Fruit fly (Drosophila melanogaster): ENCODE data around the gene Arglu1.
A peak's percentile ranks its signal among the peaks of the same experiment; 100 is the strongest.

Arglu1 gene

dm6 chr2L:9893183-9893582 lies 44.8 kb downstream of the Arglu1 start, which contains the start of gene mtDNA-helicase (continued):
- TF ChIP-seq CG2889 (GFP tag; IDR thresholded peaks at IDR 0.05) = no peak
- peak; percentile 65 for TF ChIP-seq CG13287 (GFP tag; IDR thresholded peaks at IDR 0.05; ENCODE audit: partially characterized antibody)
- peak; percentile 51; the same call in 1 of the 3 replicates for TF ChIP-seq Doc3 (GFP tag; IDR thresholded peaks at IDR 0.05; ENCODE audit: partially characterized antibody)
- no peak for TF ChIP-seq CG12942 (GFP tag; optimal IDR thresholded peaks at IDR 0.05)
- TF ChIP-seq CG11247 (GFP tag; IDR thresholded peaks at IDR 0.05) = no peak
- peak; percentile 23 for TF ChIP-seq CG9437 (GFP tag; optimal IDR thresholded peaks at IDR 0.05)
- TF ChIP-seq klu (GFP tag; IDR thresholded peaks at IDR 0.05) = peak; percentile 38; the same call in 1 of the 2 replicates
- TF ChIP-seq Atf-2 (GFP tag; optimal IDR thresholded peaks at IDR 0.05) = no peak
- TF ChIP-seq CG34422 (GFP tag; IDR thresholded peaks at IDR 0.05) = peak; percentile 49; the same call in 2 of the 3 replicates
- TF ChIP-seq CG6791 (GFP tag; IDR thresholded peaks at IDR 0.05; ENCODE audit: partially characterized antibody) = peak; percentile 62; the same call in 1 of the 3 replicates
- TF ChIP-seq CG11560 (tag; IDR thresholded peaks at IDR 0.05) = no peak
- TF ChIP-seq trem (tag; optimal IDR thresholded peaks at IDR 0.05) = peak; percentile 1
- TF ChIP-seq Sin3A (optimal IDR thresholded peaks at IDR 0.05) = peak; percentile 12
- peak; percentile 91 for TF ChIP-seq E2f2 (GFP tag; IDR thresholded peaks at IDR 0.05)
- peak; percentile 72 for TF ChIP-seq Sry-δ (GFP tag; optimal IDR thresholded peaks at IDR 0.05)
- no peak for TF ChIP-seq ro (GFP tag; IDR thresholded peaks at IDR 0.05)
- peak; percentile 52 for TF ChIP-seq MESR4 (GFP tag; optimal IDR thresholded peaks at IDR 0.05)
- TF ChIP-seq nerfin-2 (GFP tag; IDR thresholded peaks at IDR 0.05; ENCODE audit: partially characterized antibody) = 0 out of 2 replicates have a peak, but pooled peaks have one; percentile 41
- peak; percentile 48 for TF ChIP-seq phol (tag; optimal IDR thresholded peaks at IDR 0.05)
- peak; percentile 86 for TF ChIP-seq Dp (GFP tag; optimal IDR thresholded peaks at IDR 0.05)
- peak; percentile 75 for TF ChIP-seq MBD-R2 (GFP tag; IDR thresholded peaks at IDR 0.05)
- no peak for TF ChIP-seq lilli (GFP tag; optimal IDR thresholded peaks at IDR 0.05)
- peak; percentile 0 for TF ChIP-seq CG2120 (GFP tag; optimal IDR thresholded peaks at IDR 0.05)
- TF ChIP-seq vnd (GFP tag; IDR thresholded peaks at IDR 0.05; ENCODE audit: partially characterized antibody) = 0 out of 3 replicates have a peak, but pooled peaks have one; percentile 41
- TF ChIP-seq dm (GFP tag; optimal IDR thresholded peaks at IDR 0.05) = peak; percentile 77
- peak; percentile 39; the same call in 1 of the 3 replicates for TF ChIP-seq zen2 (GFP tag; IDR thresholded peaks at IDR 0.05; ENCODE audit: partially characterized antibody)
- TF ChIP-seq CG10267 (tag; optimal IDR thresholded peaks at IDR 0.05) = peak; percentile 9
- TF ChIP-seq CG15514 (GFP tag; optimal IDR thresholded peaks at IDR 0.05) = peak; percentile 5
- TF ChIP-seq vfl (GFP tag; optimal IDR thresholded peaks at IDR 0.05) = no peak
- no peak for TF ChIP-seq CG6854 (GFP tag; optimal IDR thresholded peaks at IDR 0.05)

dm6 chr2L:9890576-9890975 lies 47.4 kb downstream of the Arglu1 start, which contains the start of the genes CG34183 and CG4537:
Gene CG34183, minus strand, starts transcription at chr2L:9890772.
Gene CG4537, plus strand, starts transcription at chr2L:9890885.
- peak; percentile 58 for TF ChIP-seq sens (GFP tag)
- TF ChIP-seq Dip3 (GFP tag; optimal IDR thresholded peaks at IDR 0.05) = no peak
- TF ChIP-seq ato (GFP tag; IDR thresholded peaks at IDR 0.05; ENCODE audit: partially characterized antibody) = peak; percentile 73
- TF ChIP-seq mld (GFP tag; IDR thresholded peaks at IDR 0.05; ENCODE audit: partially characterized antibody) = peak; percentile 60; the same call in 2 of the 3 replicates
- TF ChIP-seq CG30403 (GFP tag; optimal IDR thresholded peaks at IDR 0.05) = no peak
- peak; percentile 48 for TF ChIP-seq Sin3A (optimal IDR thresholded peaks at IDR 0.05)
- TF ChIP-seq Gug (GFP tag; IDR thresholded peaks at IDR 0.05) = no peak
- peak; percentile 57 for TF ChIP-seq CHES-1-like (GFP tag; optimal IDR thresholded peaks at IDR 0.05)
- TF ChIP-seq gfzf (GFP tag; optimal IDR thresholded peaks at IDR 0.05) = peak; percentile 51
- peak; percentile 0 for TF ChIP-seq CG17186 (GFP tag; optimal IDR thresholded peaks at IDR 0.05)
- TF ChIP-seq CG7963 (GFP tag; IDR thresholded peaks at IDR 0.05; ENCODE audit: partially characterized antibody) = peak; percentile 89
- TF ChIP-seq CG34376 (GFP tag; optimal IDR thresholded peaks at IDR 0.05) = peak; percentile 6
- TF ChIP-seq sna (GFP tag; IDR thresholded peaks at IDR 0.05; ENCODE audit: partially characterized antibody) = peak; percentile 89
- no peak for TF ChIP-seq bsh (GFP tag; optimal IDR thresholded peaks at IDR 0.05)
- peak; percentile 93 for TF ChIP-seq CG6791 (GFP tag; IDR thresholded peaks at IDR 0.05; ENCODE audit: partially characterized antibody)
- TF ChIP-seq knrl (GFP tag; IDR thresholded peaks at IDR 0.05; ENCODE audit: partially characterized antibody) = peak; percentile 85
- peak; percentile 56 for TF ChIP-seq vvl (GFP tag; IDR thresholded peaks at IDR 0.05)
- 0 out of 2 replicates have a peak, but pooled peaks have one; percentile 31 for TF ChIP-seq rib (GFP tag; IDR thresholded peaks at IDR 0.05)
- peak; percentile 82 for TF ChIP-seq CG2116 (GFP tag; optimal IDR thresholded peaks at IDR 0.05)
- TF ChIP-seq B-H2 (GFP tag; optimal IDR thresholded peaks at IDR 0.05) = no peak
- TF ChIP-seq CG8290 (GFP tag; optimal IDR thresholded peaks at IDR 0.05) = no peak
- peak in 1 of 2 experiments; percentile 34 for TF ChIP-seq CG8290 (tag; optimal IDR thresholded peaks at IDR 0.05)
- peak; percentile 85 for TF ChIP-seq nerfin-2 (GFP tag; IDR thresholded peaks at IDR 0.05; ENCODE audit: partially characterized antibody)
- peak; percentile 5 for TF ChIP-seq CG2120 (GFP tag; optimal IDR thresholded peaks at IDR 0.05)
- TF ChIP-seq Dp (GFP tag; optimal IDR thresholded peaks at IDR 0.05) = peak; percentile 61
